Fruit fly (Drosophila melanogaster) S2 (cell line): ENCODE measurements around the gene brat.

Experiments used
- CG8478 ChIP-seq: fragments of >200 bp; optimal IDR thresholded peaks from 2 replicates; lab custom pipeline; 2018
- CTCF ChIP-seq, 2 experiments: fragments of >200 bp; optimal IDR thresholded peaks; 2 replicates each; lab custom pipeline; 2018

Gene brat

DNA sequence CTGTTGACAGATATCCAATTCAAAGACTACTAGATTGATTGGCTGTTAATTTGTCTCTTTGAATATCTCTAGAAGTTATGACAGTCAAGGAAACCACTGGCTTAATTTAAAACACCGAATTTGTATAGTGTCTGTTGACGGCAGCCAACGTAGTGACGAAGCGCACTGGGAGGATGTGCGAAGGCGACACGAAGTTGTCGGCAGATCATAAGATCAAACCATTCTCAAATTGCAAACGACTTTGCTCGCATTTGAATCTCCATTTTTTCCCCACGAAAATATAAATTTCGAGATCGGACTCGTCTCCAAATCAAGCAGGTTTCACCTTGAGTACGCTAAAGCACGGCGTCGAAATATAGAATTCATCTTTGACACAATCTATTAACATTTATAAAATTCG is 49.1 kb downstream of the brat start, which contains the start of gene CG42688:
CG42688 (minus strand) TSS at position 101 of the 400 bp plus-strand sequence.
- TF ChIP-seq CG8478: no peak
- no peak for TF ChIP-seq CTCF (optimal IDR thresholded peaks at IDR 0.05; lab: Kevin White, UChicago)

DNA sequence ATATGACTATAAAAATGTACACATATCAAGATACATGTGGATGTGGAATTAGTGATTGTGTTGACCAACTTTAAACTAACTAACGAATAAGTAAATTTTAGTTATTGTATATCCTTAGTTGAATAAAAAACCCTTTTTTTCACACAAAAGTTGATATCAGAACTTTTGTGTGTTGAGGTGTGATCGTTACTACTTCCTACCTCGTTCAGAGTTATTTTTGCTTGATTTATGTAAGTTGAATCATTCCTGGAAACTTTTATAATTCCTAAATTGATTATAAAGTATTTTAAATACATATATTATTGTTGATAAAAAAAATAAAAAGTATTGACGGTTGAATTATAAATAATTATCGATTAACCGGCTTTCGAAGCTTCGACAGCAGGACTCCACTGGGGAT is 50.1 kb downstream of the brat start, which contains the start of gene CG46059:
CG46059 (minus strand) TSS at position 101 of the 400 bp plus-strand sequence.
- TF ChIP-seq CG8478 (no peak), CTCF (optimal IDR thresholded peaks at IDR 0.05; lab: Kevin White, UChicago) (no peak)

DNA sequence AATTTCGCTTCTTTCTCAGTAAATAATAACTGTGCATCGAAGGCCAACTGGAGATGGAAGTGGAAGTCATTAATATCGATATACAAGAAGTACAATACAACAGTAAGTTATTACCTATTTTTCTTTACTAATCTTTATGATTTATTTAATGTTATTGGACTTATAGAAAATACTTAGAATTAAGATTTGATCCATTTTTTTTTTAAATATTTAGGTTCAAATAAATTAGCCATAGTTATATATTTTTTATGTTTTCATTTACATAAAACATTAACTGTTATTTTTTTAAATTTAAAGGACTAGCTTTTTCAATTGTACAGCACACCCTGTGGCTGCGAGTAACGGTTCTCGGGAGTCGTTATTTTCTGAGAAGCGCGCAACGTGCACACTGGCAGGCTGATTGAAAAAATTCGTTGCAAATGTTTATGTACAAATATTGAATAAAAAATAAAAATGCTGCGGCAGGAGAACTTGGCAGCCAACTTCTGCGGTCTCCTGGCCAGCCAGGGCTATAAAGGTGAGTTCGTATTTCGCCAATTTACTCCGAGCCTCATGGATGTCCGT is 52.1 kb downstream of the brat start, which contains the start of the genes gammaTub37C and pigeon:
gammaTub37C (minus strand) TSS at position 51 of the 564 bp plus-strand sequence.
pigeon (plus strand) TSS at position 368 of the 564 bp plus-strand sequence.
- TF ChIP-seq CG8478 (no peak), CTCF (optimal IDR thresholded peaks at IDR 0.05; lab: Kevin White, UChicago) (peak in 1 of 2 experiments; percentile 17)

- TF ChIP-seq CG8478 (no peak), CTCF (optimal IDR thresholded peaks at IDR 0.05; lab: Kevin White, UChicago) (no peak)
Observed at dm6 chr2L:19190195-19190594, 56.6 kb downstream of the brat start, which contains the start of gene drl. TSS of gene drl (plus strand) at chr2L:19190342.

DNA sequence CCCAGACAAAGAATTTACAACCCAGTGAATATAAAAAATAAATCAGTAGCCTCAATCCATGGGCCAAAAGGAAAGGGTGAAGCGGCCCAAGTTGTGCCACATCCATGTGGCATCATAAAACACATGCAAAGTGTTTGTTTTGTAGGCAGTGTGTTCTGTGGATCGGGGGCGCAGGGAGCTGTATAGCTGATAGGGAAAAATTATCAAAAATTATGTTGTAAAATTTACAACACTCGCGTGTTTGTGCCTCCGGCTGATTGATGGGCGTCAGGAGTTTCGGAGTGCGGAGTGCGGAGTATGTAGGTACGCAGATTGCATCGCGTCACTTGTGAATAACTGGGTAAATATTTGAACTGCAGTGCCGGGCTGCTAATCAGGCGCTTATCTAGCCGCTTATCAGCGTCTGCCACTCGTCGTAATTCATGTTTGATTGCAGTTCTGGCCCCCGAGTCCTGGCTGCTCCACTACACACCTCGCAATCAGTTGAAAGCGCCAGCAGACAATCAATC is 58.2 kb downstream of the brat start:
- TF ChIP-seq CG8478 (no peak), CTCF (optimal IDR thresholded peaks at IDR 0.05; lab: Kevin White, UChicago) (no peak)

DNA sequence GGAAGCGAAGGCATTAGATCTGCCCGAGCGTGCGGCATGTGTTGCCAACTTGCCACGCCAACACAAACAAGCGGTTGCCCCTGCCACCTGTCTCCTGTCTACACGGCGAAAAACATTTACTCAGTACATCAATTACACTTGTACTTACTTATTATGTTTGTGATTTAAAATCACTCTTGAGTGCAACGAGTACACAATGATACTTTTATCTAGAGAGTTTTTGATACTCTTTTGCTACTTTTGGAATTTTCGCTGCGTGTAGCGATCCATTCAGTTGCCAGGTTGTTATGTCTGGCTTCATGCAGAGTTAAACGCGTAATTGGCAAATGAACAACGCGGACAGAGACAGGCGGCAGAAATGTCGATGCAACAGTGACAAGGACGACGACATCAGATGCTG is 60.1 kb downstream of the brat start:
- no peak for TF ChIP-seq CTCF (optimal IDR thresholded peaks at IDR 0.05; lab: Kevin White, UChicago)
- no peak for TF ChIP-seq CG8478

dm6 chr2L:19196443-19197044 is 62.9 kb downstream of the brat start:
- no peak for TF ChIP-seq CG8478
- TF ChIP-seq CTCF (optimal IDR thresholded peaks at IDR 0.05; lab: Kevin White, UChicago): no peak

DNA sequence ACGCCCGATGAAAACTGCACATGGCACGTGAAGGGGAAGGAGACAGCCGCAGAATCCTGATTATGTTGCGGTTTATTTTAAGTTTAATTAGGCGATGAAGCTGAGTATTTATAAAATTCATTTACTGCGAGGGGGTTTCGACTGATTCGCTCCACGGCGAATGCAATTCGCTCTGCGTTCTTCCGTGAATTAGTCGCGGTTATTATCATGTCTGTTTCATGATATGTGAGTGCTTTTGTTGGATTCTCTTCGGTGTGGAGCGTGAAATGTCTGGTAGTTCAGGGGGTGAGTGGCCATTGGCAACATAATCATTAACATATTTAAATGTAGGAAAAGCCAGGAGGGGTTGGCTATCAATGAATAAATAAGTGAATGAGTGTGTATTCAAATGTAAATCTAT is 64.8 kb downstream of the brat start:
- TF ChIP-seq CTCF (optimal IDR thresholded peaks at IDR 0.05; lab: Kevin White, UChicago) (no peak), CG8478 (no peak)

DNA sequence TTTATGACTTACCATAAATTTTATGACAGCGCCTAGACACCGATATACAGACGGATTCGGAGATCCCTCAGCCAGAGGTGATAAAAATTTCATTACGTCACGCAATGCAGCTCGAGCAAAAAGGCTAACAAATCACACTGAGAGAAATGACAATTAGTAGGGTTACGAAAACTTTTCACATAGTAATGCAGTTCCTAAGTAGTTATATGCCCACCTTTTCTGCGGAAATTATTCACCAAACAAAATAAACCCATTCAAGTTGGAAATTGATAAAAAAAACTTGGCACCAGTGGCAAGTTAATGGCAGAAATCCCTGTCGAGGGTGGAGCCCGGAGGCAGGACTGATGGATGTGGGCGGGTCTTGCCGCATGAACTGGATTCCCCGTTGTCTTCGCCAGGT is 66.6 kb downstream of the brat start:
- TF ChIP-seq CTCF (optimal IDR thresholded peaks at IDR 0.05; lab: Kevin White, UChicago) (no peak), CG8478 (no peak)

dm6 chr2L:19201841-19202240 is 68.2 kb downstream of the brat start:
- TF ChIP-seq CG8478 (no peak), CTCF (optimal IDR thresholded peaks at IDR 0.05; lab: Kevin White, UChicago) (no peak)

dm6 chr2L:19204546-19204945 is 70.9 kb downstream of the brat start:
- TF ChIP-seq CG8478 (no peak), CTCF (optimal IDR thresholded peaks at IDR 0.05; lab: Kevin White, UChicago) (no peak)

DNA sequence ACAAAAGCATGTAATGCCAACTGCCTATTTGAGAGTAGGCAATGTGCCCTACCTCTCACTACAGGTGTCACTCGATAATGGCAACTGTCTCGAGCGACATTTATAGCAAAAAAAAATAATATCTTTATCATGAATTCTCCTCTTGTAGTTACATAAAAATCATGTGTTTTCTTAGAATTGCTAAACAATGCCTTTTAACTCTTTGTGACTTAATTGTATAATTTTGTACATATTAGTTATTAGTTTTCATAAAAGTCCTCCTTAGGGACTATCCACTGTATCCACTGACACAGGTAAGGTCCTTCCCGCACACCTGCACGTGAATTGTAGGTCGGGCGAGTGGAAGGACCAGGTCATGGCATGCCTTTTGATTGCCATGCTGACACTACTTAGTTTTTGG is 75.3 kb downstream of the brat start:
- TF ChIP-seq CG8478: no peak
- TF ChIP-seq CTCF (optimal IDR thresholded peaks at IDR 0.05; lab: Kevin White, UChicago): no peak

dm6 chr2L:19212401-19212800 is 78.8 kb downstream of the brat start:
- TF ChIP-seq CG8478 (no peak), CTCF (optimal IDR thresholded peaks at IDR 0.05; lab: Kevin White, UChicago) (no peak)

DNA sequence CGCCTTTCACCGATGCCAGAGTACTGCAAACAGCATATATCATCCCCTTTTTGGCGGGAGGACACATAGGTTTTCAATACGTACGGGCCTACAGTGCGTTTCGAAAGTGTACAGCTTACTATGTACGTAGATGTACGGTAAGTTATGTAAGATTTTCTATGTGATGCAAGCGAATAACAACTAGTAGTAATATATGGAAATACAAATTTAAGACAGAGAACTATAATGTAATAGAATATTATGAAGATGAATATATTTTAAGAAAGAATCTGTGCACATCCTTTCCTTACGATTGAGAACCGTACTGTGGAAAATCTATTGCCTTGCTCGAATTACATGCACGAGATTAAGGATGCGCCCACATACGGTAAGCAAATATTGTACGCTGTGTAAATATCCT is 84.3 kb downstream of the brat start:
- TF ChIP-seq CTCF (optimal IDR thresholded peaks at IDR 0.05; lab: Kevin White, UChicago) (no peak), CG8478 (no peak)

DNA sequence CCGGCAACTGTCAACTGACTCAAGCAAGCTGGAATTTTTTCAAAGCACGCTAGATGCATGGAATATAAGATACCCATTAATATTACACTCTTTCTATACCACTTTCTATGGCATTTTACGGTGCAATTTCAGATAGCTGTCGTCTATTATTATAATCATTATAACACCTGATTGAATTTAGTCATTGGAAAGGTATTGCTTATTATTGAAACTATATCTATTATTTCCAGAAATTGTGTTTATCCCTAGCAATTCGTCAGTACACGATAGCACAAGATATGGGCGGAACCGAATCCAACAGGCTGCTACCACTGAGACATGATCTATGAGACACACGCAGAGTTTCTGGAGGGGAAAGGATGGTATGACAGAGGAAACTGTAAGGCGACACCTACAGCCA is 85.9 kb downstream of the brat start:
- TF ChIP-seq CTCF (optimal IDR thresholded peaks at IDR 0.05; lab: Kevin White, UChicago) (no peak), CG8478 (no peak)

DNA sequence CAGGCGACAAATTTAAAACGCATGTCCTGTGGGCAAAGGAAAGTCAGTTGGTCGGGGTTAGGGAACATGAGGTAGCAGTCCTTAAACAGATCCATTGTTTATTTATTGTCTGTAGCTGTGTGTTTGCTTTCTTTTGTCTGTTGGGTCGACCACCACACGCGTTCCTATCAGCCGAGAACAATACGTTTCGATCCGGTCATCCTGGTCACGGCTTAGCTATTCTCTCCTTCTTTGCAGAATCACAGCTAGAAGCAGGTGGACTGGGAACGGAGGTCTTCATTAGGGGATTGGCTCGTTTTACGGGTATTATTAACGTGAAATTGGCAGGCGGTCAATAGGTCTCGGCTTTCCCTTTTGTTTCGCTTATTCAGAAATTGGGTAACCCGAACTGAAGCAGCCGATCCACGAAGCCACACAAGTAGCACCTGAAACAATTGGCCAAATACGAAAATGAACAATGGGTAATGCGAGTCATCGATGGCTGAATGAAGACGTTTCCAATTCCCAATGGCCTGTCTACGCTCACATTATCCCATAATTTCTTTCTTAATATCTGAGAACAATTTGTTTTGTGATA is 86.5 kb downstream of the brat start:
- TF ChIP-seq CG8478 (no peak), CTCF (optimal IDR thresholded peaks at IDR 0.05; lab: Kevin White, UChicago) (no peak)
